Fruit fly (Drosophila melanogaster): ENCODE data around the gene CG9119.

dm6 chr3L:1216460-1216859, 11.9 kb upstream of the CG9119 start:
- TF ChIP-seq CG14711 (tag; optimal IDR thresholded peaks at IDR 0.05) = no peak
- no peak for TF ChIP-seq Hr96 (GFP tag; optimal IDR thresholded peaks at IDR 0.05)
- TF ChIP-seq cnc (optimal IDR thresholded peaks at IDR 0.05) = no peak
- no peak for TF ChIP-seq CG1620 (GFP tag; optimal IDR thresholded peaks at IDR 0.05)
- no peak for TF ChIP-seq toe (GFP tag; optimal IDR thresholded peaks at IDR 0.05)
- TF ChIP-seq CG5204 (GFP tag; optimal IDR thresholded peaks at IDR 0.05) = no peak
- no peak for TF ChIP-seq CG7045 (GFP tag; optimal IDR thresholded peaks at IDR 0.05)
- TF ChIP-seq CG7101 (tag; optimal IDR thresholded peaks at IDR 0.05) = no peak
- no peak for TF ChIP-seq ovo (GFP tag; optimal IDR thresholded peaks at IDR 0.05)
- no peak for TF ChIP-seq Crg-1 (GFP tag; optimal IDR thresholded peaks at IDR 0.05)
- no peak for TF ChIP-seq kay (GFP tag; ENCODE audit: borderline replicate concordance)
- no peak for TF ChIP-seq Mnt (GFP tag; optimal IDR thresholded peaks at IDR 0.05)
- no peak for TF ChIP-seq bab1 (GFP tag; optimal IDR thresholded peaks at IDR 0.05)
- no peak for TF ChIP-seq cic (GFP tag; optimal IDR thresholded peaks at IDR 0.05)

Measured in whole organism, adult.